Worm (Caenorhabditis elegans) whole organism, L1 larva: ENCODE data around the gene set-14.

ENCODE experiments used
- C04F5.9 ChIP-seq: sonication (generic microtip); optimal IDR thresholded peaks from 2 replicates; lab custom pipeline; 2016; ENCODE audit warnings: missing genetic modification characterization, missing compliant biosample characterization
- C34B4.2 ChIP-seq: sonication (generic microtip); optimal IDR thresholded peaks from 2 replicates; lab custom pipeline; 2017; ENCODE audit warnings: mild to moderate bottlenecking, missing genetic modification characterization, missing compliant biosample characterization
- F16B12.6 ChIP-seq: fragments of 150-350 bp; optimal IDR thresholded peaks from 2 replicates; lab custom pipeline; 2014; ENCODE audit warnings: missing biosample characterization, missing genetic modification characterization
- aha-1 ChIP-seq: fragments of 150-350 bp; optimal IDR thresholded peaks from 2 replicates; lab custom pipeline; 2014; ENCODE audit warnings: missing biosample characterization, missing genetic modification characterization
- ama-1 ChIP-seq: fragments of 150-350 bp; optimal IDR thresholded peaks from 2 replicates; lab custom pipeline; 2014
- blmp-1 ChIP-seq: fragments of 150-350 bp; optimal IDR thresholded peaks from 2 replicates; lab custom pipeline; 2014; ENCODE audit warnings: missing biosample characterization, missing genetic modification characterization
- ceh-63 ChIP-seq: fragments of 200-800 bp; sonication (Bioruptor generic); optimal IDR thresholded peaks from 2 replicates; lab custom pipeline; 2018; ENCODE audit warnings: mild to moderate bottlenecking, missing genetic modification characterization, missing compliant biosample characterization
- ceh-82 ChIP-seq, 3 experiments: fragments of 150-350 bp in 1 of 3; sonication (generic microtip) in 2 of 3; optimal IDR thresholded peaks; 2 replicates each; lab custom pipeline; 2014 to 2017; ENCODE audit warnings: missing biosample characterization in 3 of 3, missing genetic modification characterization in 3 of 3
- ceh-88 ChIP-seq: fragments of 200-800 bp; sonication (Bioruptor generic); IDR thresholded peaks from 2 replicates; pipeline ENCODE4 v1.3.6; 2022; ENCODE audit warnings: missing genetic modification characterization, missing compliant biosample characterization
- dpl-1 ChIP-seq, 3 experiments: fragments of 150-350 bp in 2 of 3; sonication (generic microtip) in 1 of 3; optimal IDR thresholded peaks; 2 replicates each; lab custom pipeline; 2014 to 2017; ENCODE audit warnings: missing biosample characterization in 3 of 3, missing genetic modification characterization in 3 of 3, missing genetic modification reagents in 3 of 3
- efl-1 ChIP-seq, 4 experiments: fragments of 150-350 bp; optimal IDR thresholded peaks in 3 of 4; peaks in 1 of 4; 1 replicate in 1 of 4; 2 replicates in 3 of 4; lab custom pipeline; 2014; ENCODE audit warnings: missing biosample characterization in 2 of 4, missing genetic modification characterization in 2 of 4, missing genetic modification reagents in 2 of 4
- efl-3 ChIP-seq: fragments of 200-800 bp; sonication (Bioruptor generic); optimal IDR thresholded peaks from 2 replicates; lab custom pipeline; 2018; ENCODE audit warnings: mild to moderate bottlenecking, missing genetic modification characterization, missing compliant biosample characterization
- egl-13 ChIP-seq: sonication (generic microtip); optimal IDR thresholded peaks from 2 replicates; lab custom pipeline; 2016; ENCODE audit warnings: missing genotype, missing genetic modification reagents, missing genetic modification characterization, missing compliant biosample characterization
- elt-2 ChIP-seq: sonication (generic microtip); optimal IDR thresholded peaks from 2 replicates; lab custom pipeline; 2016; ENCODE audit warnings: missing genetic modification characterization, mild to moderate bottlenecking, inconsistent platforms, missing compliant biosample characterization, missing genetic modification reagents
- fkh-4 ChIP-seq: sonication (generic microtip); optimal IDR thresholded peaks from 2 replicates; lab custom pipeline; 2016; ENCODE audit warnings: missing compliant biosample characterization, missing genetic modification characterization, borderline replicate concordance
- hlh-17 ChIP-seq: fragments of 200-800 bp; sonication (Bioruptor generic); optimal IDR thresholded peaks from 2 replicates; lab custom pipeline; 2018; ENCODE audit warnings: missing genetic modification characterization, mild to moderate bottlenecking, missing compliant biosample characterization, moderate library complexity, borderline replicate concordance
- hpl-2 ChIP-seq: fragments of 150-350 bp; optimal IDR thresholded peaks from 2 replicates; lab custom pipeline; 2014; ENCODE audit warnings: missing biosample characterization, missing genetic modification reagents, missing genetic modification characterization
- lin-35 ChIP-seq, 2 experiments: fragments of 150-350 bp; optimal IDR thresholded peaks; 2 replicates each; lab custom pipeline; 2014; ENCODE audit warnings: missing biosample characterization in 2 of 2, missing genetic modification characterization in 2 of 2, missing genetic modification reagents in 2 of 2
- lsy-2 ChIP-seq, 2 experiments: fragments of 150-350 bp; optimal IDR thresholded peaks; 2 replicates each; lab custom pipeline; 2014; ENCODE audit warnings: missing biosample characterization in 2 of 2, missing genetic modification characterization in 2 of 2
- mab-9 ChIP-seq: fragments of 200-800 bp; sonication (Bioruptor generic); IDR thresholded peaks from 2 replicates; pipeline ENCODE4 v1.3.6; 2022; ENCODE audit warnings: missing genetic modification reagents, missing genetic modification characterization, missing compliant biosample characterization
- mep-1 ChIP-seq: fragments of 150-350 bp; optimal IDR thresholded peaks from 2 replicates; lab custom pipeline; 2014; ENCODE audit warnings: missing biosample characterization, missing genetic modification characterization
- nhr-19 ChIP-seq: fragments of 200-800 bp; sonication (Bioruptor generic); conservative IDR thresholded peaks from 2 replicates; pipeline ENCODE4 v1.3.6; 2022; ENCODE audit warnings: missing genetic modification characterization, missing compliant biosample characterization
- nhr-71 ChIP-seq: sonication (generic microtip); optimal IDR thresholded peaks from 2 replicates; lab custom pipeline; 2016; ENCODE audit warnings: mild to moderate bottlenecking, missing genetic modification characterization, moderate library complexity, missing compliant biosample characterization
- nhr-77 ChIP-seq: fragments of 150-350 bp; optimal IDR thresholded peaks from 2 replicates; lab custom pipeline; 2014; ENCODE audit warnings: missing biosample characterization, missing genetic modification characterization
- nhr-84 ChIP-seq: sonication (generic microtip); optimal IDR thresholded peaks from 2 replicates; lab custom pipeline; 2017; ENCODE audit warnings: missing biosample characterization, missing genetic modification characterization
- pag-3 ChIP-seq: sonication (generic microtip); optimal IDR thresholded peaks from 2 replicates; lab custom pipeline; 2017; ENCODE audit warnings: missing genetic modification characterization, mild to moderate bottlenecking, missing compliant biosample characterization, antibody characterized with exemption, borderline replicate concordance; ENCODE audit not compliant: insufficient read depth
- skn-1 ChIP-seq: fragments of 150-350 bp; optimal IDR thresholded peaks from 2 replicates; lab custom pipeline; 2014; ENCODE audit warnings: missing biosample characterization, missing genetic modification characterization
- snu-23 ChIP-seq: sonication (generic microtip); optimal IDR thresholded peaks from 2 replicates; lab custom pipeline; 2016; ENCODE audit warnings: missing genetic modification characterization, missing compliant biosample characterization
- sup-37 ChIP-seq: fragments of 200-800 bp; sonication (Bioruptor generic); optimal IDR thresholded peaks from 2 replicates; lab custom pipeline; 2018; ENCODE audit warnings: mild to moderate bottlenecking, missing genetic modification characterization, missing compliant biosample characterization
- unc-86 ChIP-seq: sonication (generic microtip); optimal IDR thresholded peaks from 2 replicates; lab custom pipeline; 2016; ENCODE audit warnings: missing genetic modification characterization, missing compliant biosample characterization
- xbp-1 ChIP-seq: sonication (generic microtip); optimal IDR thresholded peaks from 2 replicates; lab custom pipeline; 2016; ENCODE audit warnings: missing genetic modification characterization, missing compliant biosample characterization

The set-14 gene

DNA sequence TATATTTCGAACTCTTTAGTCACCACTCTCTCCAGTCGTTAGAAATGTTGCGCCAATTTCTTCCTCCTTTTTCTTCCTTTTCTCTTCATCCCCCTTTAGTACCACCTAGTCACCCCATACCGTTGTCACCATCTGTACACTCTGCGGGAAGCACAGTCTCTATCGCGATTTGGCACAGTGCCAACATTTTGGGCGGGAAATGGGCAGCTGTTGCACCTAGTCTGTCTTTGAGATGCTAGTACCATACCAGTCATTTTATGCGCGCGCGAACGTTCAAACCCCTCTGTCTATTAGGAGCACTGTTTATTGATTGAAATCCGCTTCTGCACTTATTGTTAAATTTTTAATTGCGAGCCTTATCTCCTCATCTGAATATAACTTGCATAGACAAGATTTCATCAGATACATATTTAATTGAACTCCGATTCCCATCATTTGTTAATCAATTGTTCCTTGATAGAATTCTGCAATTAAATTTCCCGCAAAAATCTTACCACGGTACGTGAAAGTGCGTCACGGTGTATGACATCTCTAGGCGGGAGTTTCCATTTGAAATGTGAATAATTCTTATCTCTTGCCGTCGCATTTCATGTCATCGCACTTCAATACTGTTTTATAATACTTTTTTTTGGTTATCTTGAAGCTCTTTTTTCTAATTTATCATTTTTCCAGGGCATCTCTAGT lies 11.2 kb downstream of the set-14 start, which contains the start of gene cdl-1 (continued):
- no peak for TF ChIP-seq hpl-2
- TF ChIP-seq nhr-77 (tag; lab: Kevin White, UChicago) = peak; percentile 17
- TF ChIP-seq ceh-82 (tag; optimal IDR thresholded peaks at IDR 0.05; lab: Kevin White, UChicago) = peak in 2 of 3 experiments; percentile 24 to 40
- no peak for TF ChIP-seq pag-3 (tag; lab: Kevin White, UChicago)
- no peak for TF ChIP-seq ama-1 (lab: Kevin White, UChicago)
- peak; percentile 52 for TF ChIP-seq xbp-1
- peak; percentile 47 for TF ChIP-seq elt-2
- TF ChIP-seq fkh-4 = no peak

DNA sequence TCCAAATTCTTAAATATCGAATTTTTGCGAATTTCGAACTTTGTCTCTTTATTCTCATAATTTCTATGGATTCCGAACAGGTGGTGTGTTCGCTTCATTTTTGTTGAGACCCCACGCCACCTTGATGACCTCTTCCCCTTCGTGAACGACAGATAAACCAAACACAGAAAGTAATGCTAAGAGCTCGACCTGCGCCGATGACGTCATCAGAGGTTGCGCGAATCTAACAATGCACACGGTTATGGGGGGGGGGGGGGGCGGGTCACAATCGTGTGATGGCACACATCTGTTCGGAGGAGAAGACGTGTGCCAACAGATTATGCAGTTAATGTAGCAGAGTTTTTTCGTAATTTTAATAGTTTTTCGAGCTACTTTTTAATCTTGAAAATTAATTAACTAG lies 11.8 kb downstream of the set-14 start:
- no peak for TF ChIP-seq efl-1 (optimal IDR thresholded peaks at IDR 0.05; lab: Kevin White, UChicago)
- peak in 1 of 2 experiments; percentile 41 for TF ChIP-seq efl-1 (GFP tag; optimal IDR thresholded peaks at IDR 0.05 in 1 of 2; lab: Kevin White, UChicago)
- TF ChIP-seq hlh-17 (GFP tag; lab: Kevin White, UChicago) = no peak
- TF ChIP-seq, all 84 proteins: peak for 1

DNA sequence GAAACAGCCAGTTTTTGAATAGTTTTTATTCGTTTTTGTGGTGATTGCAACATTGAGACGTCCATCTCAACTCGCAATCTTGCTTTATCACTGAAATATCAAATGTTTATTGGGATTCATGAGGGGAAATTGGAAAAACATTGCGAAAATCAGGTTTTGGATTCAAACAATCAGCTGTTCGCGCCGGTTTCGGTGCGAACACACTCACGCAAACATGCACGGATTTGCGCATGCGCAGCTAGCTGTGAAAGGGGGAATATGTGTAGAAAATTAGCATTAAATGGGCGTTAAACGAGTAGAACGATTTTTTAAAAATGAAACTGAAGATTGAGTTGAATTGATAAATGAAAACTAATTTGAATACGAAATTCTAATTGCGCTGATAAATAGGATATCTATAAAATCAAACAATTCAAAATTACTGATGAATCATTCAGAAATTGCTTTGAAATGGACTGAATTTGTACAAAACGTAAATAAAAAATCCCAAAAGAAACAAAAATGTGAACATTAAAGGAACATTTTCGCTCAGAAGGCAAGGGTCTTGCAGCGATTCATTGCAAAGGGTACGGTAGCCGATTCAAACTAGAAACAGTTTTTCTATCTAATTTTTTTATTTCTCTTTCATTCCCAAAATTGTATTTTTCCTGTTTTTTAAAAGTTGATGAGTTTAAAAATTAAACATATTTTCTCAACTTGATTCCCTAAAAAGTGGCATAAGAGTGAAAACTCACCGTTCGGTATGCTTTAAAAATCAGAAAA lies 12.7 kb downstream of the set-14 start, which contains the start of gene ect-2:
ect-2 (minus strand) TSS at position 762 of the 762 bp plus-strand sequence.
- TF ChIP-seq nhr-19 = no peak
- peak; percentile 29 for TF ChIP-seq snu-23 (GFP tag; lab: Kevin White, UChicago)
- no peak for TF ChIP-seq efl-3 (GFP tag; lab: Kevin White, UChicago)
- TF ChIP-seq sup-37 (GFP tag; lab: Kevin White, UChicago) = no peak
- peak; percentile 81 to 90 (median 86) for TF ChIP-seq dpl-1 (GFP tag; optimal IDR thresholded peaks at IDR 0.05; lab: Kevin White, UChicago)
- TF ChIP-seq ceh-88 (GFP tag; lab: Robert Waterston, UW) = no peak
- no peak for TF ChIP-seq hlh-17 (GFP tag; lab: Kevin White, UChicago)
- peak; percentile 82 for TF ChIP-seq F16B12.6 (tag; lab: Kevin White, UChicago)
- no peak for TF ChIP-seq mab-9 (GFP tag; lab: Robert Waterston, UW)
- TF ChIP-seq nhr-71 = peak; percentile 21
- TF ChIP-seq nhr-84 (tag; lab: Kevin White, UChicago) = no peak
- TF ChIP-seq egl-13 (tag; lab: Kevin White, UChicago) = no peak
- TF ChIP-seq unc-86 (tag; lab: Kevin White, UChicago) = no peak
- peak; percentile 4 to 58 for TF ChIP-seq lsy-2 (tag; optimal IDR thresholded peaks at IDR 0.05; lab: Kevin White, UChicago)
- TF ChIP-seq nhr-77 (tag; lab: Kevin White, UChicago) = no peak
- TF ChIP-seq skn-1 = peak; percentile 9
- TF ChIP-seq blmp-1 (tag; lab: Kevin White, UChicago) = peak; percentile 13
- TF ChIP-seq lin-35 (GFP tag; optimal IDR thresholded peaks at IDR 0.05; lab: Kevin White, UChicago) = peak; percentile 77 to 93
- peak; percentile 86 to 88 for TF ChIP-seq efl-1 (optimal IDR thresholded peaks at IDR 0.05; lab: Kevin White, UChicago)
- TF ChIP-seq efl-1 (GFP tag; optimal IDR thresholded peaks at IDR 0.05 in 1 of 2; lab: Kevin White, UChicago) = peak; percentile 87 to 99
- no peak for TF ChIP-seq aha-1 (tag; lab: Kevin White, UChicago)
- no peak for TF ChIP-seq mep-1 (tag; lab: Kevin White, UChicago)
- TF ChIP-seq, all 84 proteins: peak for 9

DNA sequence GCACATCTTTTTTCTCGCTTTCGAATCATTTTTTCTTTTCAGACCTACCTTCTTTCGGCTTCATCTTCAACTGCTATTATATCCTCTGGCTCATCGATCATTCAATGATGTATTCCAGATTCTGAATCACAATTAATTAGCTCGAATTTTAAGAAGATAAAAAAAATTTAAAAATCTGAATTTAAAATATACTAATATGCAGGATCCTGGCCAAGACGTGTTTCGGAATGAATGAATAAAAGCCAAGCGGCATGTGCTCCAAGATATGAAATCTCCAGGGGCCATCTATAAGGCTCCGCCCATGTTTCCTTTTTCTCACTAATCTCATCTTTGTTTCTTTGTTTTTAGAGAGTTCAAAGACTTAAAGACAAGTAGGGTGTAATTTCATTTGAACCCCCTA lies 18.1 kb downstream of the set-14 start, which contains the start of gene mpz-1:
mpz-1 (minus strand) TSS at position 101 of the 400 bp plus-strand sequence.
- TF ChIP-seq nhr-77 (tag; lab: Kevin White, UChicago) = no peak
- TF ChIP-seq hpl-2 = no peak
- no peak for TF ChIP-seq nhr-84 (tag; lab: Kevin White, UChicago)
- no peak for TF ChIP-seq C34B4.2 (tag; lab: Kevin White, UChicago)
- no peak for TF ChIP-seq mab-9 (GFP tag; lab: Robert Waterston, UW)
- TF ChIP-seq ceh-63 (GFP tag; lab: Kevin White, UChicago) = no peak
- no peak for TF ChIP-seq C04F5.9 (tag; lab: Kevin White, UChicago)
- no peak for TF ChIP-seq fkh-4
- TF ChIP-seq elt-2 = no peak
